Worm (Caenorhabditis elegans): ENCODE data around the gene srb-11.

Gene srb-11

ce11 chrIII:6507832-6508231, 15.1 kb upstream of the srb-11 start, which contains the start of gene F23F12.12:
Gene F23F12.12 (plus strand): TSS chrIII:6508132.
- no peak for TF ChIP-seq cog-1 (tag; optimal IDR thresholded peaks at IDR 0.05)
- no peak for TF ChIP-seq ref-1 (GFP tag; conservative IDR thresholded peaks at IDR 0.05)
- TF ChIP-seq klf-2 (GFP tag; conservative IDR thresholded peaks at IDR 0.05) = no peak
- TF ChIP-seq ztf-29 (GFP tag; IDR thresholded peaks at IDR 0.05) = no peak
- no peak for TF ChIP-seq med-1 (GFP tag; optimal IDR thresholded peaks at IDR 0.05; ENCODE audit: insufficient read depth)
- no peak for TF ChIP-seq ztf-23 (GFP tag; IDR thresholded peaks at IDR 0.05)
- TF ChIP-seq tab-1 (GFP tag; IDR thresholded peaks at IDR 0.05) = no peak
- no peak for TF ChIP-seq flt-1 (GFP tag; IDR thresholded peaks at IDR 0.05)
- no peak for TF ChIP-seq T22C8.4 (GFP tag; IDR thresholded peaks at IDR 0.05)

ce11 chrIII:6500032-6500564, 7.4 kb upstream of the srb-11 start, which contains the start of gene F23F12.3:
Gene F23F12.3 (plus strand): TSS chrIII:6500514.
- TF ChIP-seq med-1 (GFP tag; optimal IDR thresholded peaks at IDR 0.05; ENCODE audit: insufficient read depth) = no peak
- TF ChIP-seq tab-1 (GFP tag; IDR thresholded peaks at IDR 0.05) = no peak
- no peak for TF ChIP-seq flt-1 (GFP tag; IDR thresholded peaks at IDR 0.05)
- TF ChIP-seq T22C8.4 (GFP tag; IDR thresholded peaks at IDR 0.05) = no peak
- TF ChIP-seq ref-1 (GFP tag; conservative IDR thresholded peaks at IDR 0.05) = no peak
- no peak for TF ChIP-seq ztf-23 (GFP tag; IDR thresholded peaks at IDR 0.05)

ce11 chrIII:6499102-6499501, 6.4 kb upstream of the srb-11 start:
- TF ChIP-seq klf-2 (GFP tag; conservative IDR thresholded peaks at IDR 0.05) (no peak), med-1 (GFP tag; optimal IDR thresholded peaks at IDR 0.05; ENCODE audit: insufficient read depth) (no peak), T22C8.4 (GFP tag; IDR thresholded peaks at IDR 0.05) (no peak), flt-1 (GFP tag; IDR thresholded peaks at IDR 0.05) (no peak), ref-1 (GFP tag; conservative IDR thresholded peaks at IDR 0.05) (no peak)

ce11 chrIII:6498176-6498575, 5.5 kb upstream of the srb-11 start, which contains the start of gene sdz-15:
Gene sdz-15 (plus strand): TSS chrIII:6498476.
- TF ChIP-seq ztf-23 (GFP tag; IDR thresholded peaks at IDR 0.05) (no peak), ref-1 (GFP tag; conservative IDR thresholded peaks at IDR 0.05) (no peak), med-1 (GFP tag; optimal IDR thresholded peaks at IDR 0.05; ENCODE audit: insufficient read depth) (no peak), ztf-29 (GFP tag; IDR thresholded peaks at IDR 0.05) (no peak), cog-1 (tag; optimal IDR thresholded peaks at IDR 0.05) (no peak), klf-2 (GFP tag; conservative IDR thresholded peaks at IDR 0.05) (no peak), tab-1 (GFP tag; IDR thresholded peaks at IDR 0.05) (no peak), flt-1 (GFP tag; IDR thresholded peaks at IDR 0.05) (no peak), T22C8.4 (GFP tag; IDR thresholded peaks at IDR 0.05) (no peak)

ce11 chrIII:6495191-6495723, 2.5 kb upstream of the srb-11 start, which contains the start of gene F23F12.13:
Gene F23F12.13 (plus strand): TSS chrIII:6495673.
- TF ChIP-seq tab-1 (GFP tag; IDR thresholded peaks at IDR 0.05) (no peak), ztf-29 (GFP tag; IDR thresholded peaks at IDR 0.05) (no peak), cog-1 (tag; optimal IDR thresholded peaks at IDR 0.05) (no peak), med-1 (GFP tag; optimal IDR thresholded peaks at IDR 0.05; ENCODE audit: insufficient read depth) (no peak), ref-1 (GFP tag; conservative IDR thresholded peaks at IDR 0.05) (no peak), klf-2 (GFP tag; conservative IDR thresholded peaks at IDR 0.05) (no peak), T22C8.4 (GFP tag; IDR thresholded peaks at IDR 0.05) (no peak), flt-1 (GFP tag; IDR thresholded peaks at IDR 0.05) (no peak), ztf-23 (GFP tag; IDR thresholded peaks at IDR 0.05) (no peak)

ce11 chrIII:6490989-6491388, 1.7 kb downstream of the srb-11 start:
- TF ChIP-seq ztf-23 (GFP tag; IDR thresholded peaks at IDR 0.05) (no peak), ref-1 (GFP tag; conservative IDR thresholded peaks at IDR 0.05) (no peak), ztf-29 (GFP tag; IDR thresholded peaks at IDR 0.05) (no peak), flt-1 (GFP tag; IDR thresholded peaks at IDR 0.05) (no peak), T22C8.4 (GFP tag; IDR thresholded peaks at IDR 0.05) (no peak), klf-2 (GFP tag; conservative IDR thresholded peaks at IDR 0.05) (no peak), tab-1 (GFP tag; IDR thresholded peaks at IDR 0.05) (no peak), med-1 (GFP tag; optimal IDR thresholded peaks at IDR 0.05; ENCODE audit: insufficient read depth) (no peak), cog-1 (tag; optimal IDR thresholded peaks at IDR 0.05) (no peak)

ce11 chrIII:6489493-6489892, 3.2 kb downstream of the srb-11 start, which contains the start of gene rpt-3:
Gene rpt-3 (plus strand): TSS chrIII:6489793.
- no peak for TF ChIP-seq med-1 (GFP tag; optimal IDR thresholded peaks at IDR 0.05; ENCODE audit: insufficient read depth)
- TF ChIP-seq klf-2 (GFP tag; conservative IDR thresholded peaks at IDR 0.05) = no peak
- no peak for TF ChIP-seq cog-1 (tag; optimal IDR thresholded peaks at IDR 0.05)
- TF ChIP-seq flt-1 (GFP tag; IDR thresholded peaks at IDR 0.05) = no peak
- TF ChIP-seq T22C8.4 (GFP tag; IDR thresholded peaks at IDR 0.05) = no peak
- no peak for TF ChIP-seq ztf-29 (GFP tag; IDR thresholded peaks at IDR 0.05)
- TF ChIP-seq tab-1 (GFP tag; IDR thresholded peaks at IDR 0.05) = no peak

- TF ChIP-seq ref-1 (GFP tag; conservative IDR thresholded peaks at IDR 0.05) (no peak), klf-2 (GFP tag; conservative IDR thresholded peaks at IDR 0.05) (no peak), med-1 (GFP tag; optimal IDR thresholded peaks at IDR 0.05; ENCODE audit: insufficient read depth) (no peak), flt-1 (GFP tag; IDR thresholded peaks at IDR 0.05) (no peak), ztf-29 (GFP tag; IDR thresholded peaks at IDR 0.05) (no peak), T22C8.4 (GFP tag; IDR thresholded peaks at IDR 0.05) (no peak), ztf-23 (GFP tag; IDR thresholded peaks at IDR 0.05) (no peak), cog-1 (tag; optimal IDR thresholded peaks at IDR 0.05) (no peak), tab-1 (GFP tag; IDR thresholded peaks at IDR 0.05) (no peak)
Measured at ce11 chrIII:6488916-6489315, 3.8 kb downstream of the srb-11 start.

ce11 chrIII:6482918-6483317, 9.8 kb downstream of the srb-11 start, which contains the start of gene chtb-2:
Gene chtb-2 (plus strand): TSS chrIII:6483218.
- TF ChIP-seq klf-2 (GFP tag; conservative IDR thresholded peaks at IDR 0.05) (no peak), ztf-23 (GFP tag; IDR thresholded peaks at IDR 0.05) (no peak), ref-1 (GFP tag; conservative IDR thresholded peaks at IDR 0.05) (no peak), med-1 (GFP tag; optimal IDR thresholded peaks at IDR 0.05; ENCODE audit: insufficient read depth) (no peak), flt-1 (GFP tag; IDR thresholded peaks at IDR 0.05) (no peak), cog-1 (tag; optimal IDR thresholded peaks at IDR 0.05) (no peak), T22C8.4 (GFP tag; IDR thresholded peaks at IDR 0.05) (no peak), tab-1 (GFP tag; IDR thresholded peaks at IDR 0.05) (no peak)

Data from whole organism, midembryonic.